Worm (Caenorhabditis elegans) whole organism, mixed stage, embryonic: ENCODE results near the gene vha-19.
"Not testable (repeated sequence)": the region's sequence is repeated elsewhere in the genome, so short reads cannot be mapped to it uniquely, and the experiment has no call there.

Experiments used
- bed-3 ChIP-seq: fragments of 200-800 bp; sonication (Bioruptor generic); optimal IDR thresholded peaks from 3 replicates; lab custom pipeline; 2018; ENCODE audit warnings: mild to moderate bottlenecking, missing genetic modification characterization, moderate library complexity, missing compliant biosample characterization
- blmp-1 ChIP-seq: fragments of 150-350 bp; optimal IDR thresholded peaks from 2 replicates; lab custom pipeline; 2014; ENCODE audit warnings: missing biosample characterization, missing genetic modification characterization
- ceh-43 ChIP-seq: fragments of 200-800 bp; sonication (Bioruptor generic); optimal IDR thresholded peaks from 2 replicates; lab custom pipeline; 2018; ENCODE audit warnings: mild to moderate bottlenecking, missing genetic modification characterization, moderate library complexity, missing compliant biosample characterization
- ceh-83 ChIP-seq: fragments of 200-800 bp; sonication (Bioruptor generic); optimal IDR thresholded peaks from 2 replicates; lab custom pipeline; 2018; ENCODE audit warnings: mild to moderate bottlenecking, missing genetic modification characterization, missing compliant biosample characterization
- ces-1 ChIP-seq: fragments of 150-350 bp; optimal IDR thresholded peaks from 2 replicates; lab custom pipeline; 2014; ENCODE audit warnings: missing biosample characterization, missing genetic modification reagents, missing genetic modification characterization
- cnd-1 ChIP-seq: fragments of 200-800 bp; sonication (Bioruptor generic); optimal IDR thresholded peaks from 2 replicates; lab custom pipeline; 2018; ENCODE audit warnings: mild to moderate bottlenecking, missing genetic modification characterization, missing compliant biosample characterization
- drap-1 ChIP-seq: fragments of 200-800 bp; sonication (Bioruptor generic); optimal IDR thresholded peaks from 3 replicates; lab custom pipeline; 2018; ENCODE audit warnings: mild to moderate bottlenecking, missing genetic modification characterization, missing compliant biosample characterization
- flh-1 ChIP-seq: fragments of 200-800 bp; sonication (Bioruptor generic); optimal IDR thresholded peaks from 2 replicates; lab custom pipeline; 2018; ENCODE audit warnings: mild to moderate bottlenecking, missing genetic modification characterization, moderate library complexity, missing compliant biosample characterization
- ham-2 ChIP-seq: fragments of 200-800 bp; sonication (Bioruptor generic); optimal IDR thresholded peaks from 2 replicates; lab custom pipeline; 2018; ENCODE audit warnings: mild to moderate bottlenecking, missing genetic modification characterization, missing compliant biosample characterization
- hlh-1 ChIP-seq: fragments of 150-350 bp; optimal IDR thresholded peaks from 2 replicates; lab custom pipeline; 2014; ENCODE audit warnings: missing biosample characterization, missing genetic modification reagents, missing genetic modification characterization
- lin-13 ChIP-seq: fragments of 150-350 bp; optimal IDR thresholded peaks from 2 replicates; lab custom pipeline; 2014; ENCODE audit warnings: missing biosample characterization, missing genetic modification characterization
- lsy-2 ChIP-seq: fragments of 150-350 bp; optimal IDR thresholded peaks from 2 replicates; lab custom pipeline; 2014; ENCODE audit warnings: missing biosample characterization, missing genetic modification characterization
- mep-1 ChIP-seq: fragments of 150-350 bp; optimal IDR thresholded peaks from 2 replicates; lab custom pipeline; 2017; ENCODE audit warnings: missing biosample characterization, missing genetic modification reagents, missing genetic modification characterization, inconsistent platforms
- mls-2 ChIP-seq: sonication (generic microtip); optimal IDR thresholded peaks from 2 replicates; lab custom pipeline; 2016; ENCODE audit warnings: mild to moderate bottlenecking, missing genetic modification characterization, moderate library complexity, missing compliant biosample characterization
- nhr-12 ChIP-seq: fragments of 150-350 bp; optimal IDR thresholded peaks from 2 replicates; lab custom pipeline; 2014; ENCODE audit warnings: missing biosample characterization, missing genetic modification characterization
- nhr-2 ChIP-seq: fragments of 150-350 bp; optimal IDR thresholded peaks from 2 replicates; lab custom pipeline; 2014; ENCODE audit warnings: missing biosample characterization, missing genetic modification characterization
- nhr-237 ChIP-seq: fragments of 150-350 bp; optimal IDR thresholded peaks from 2 replicates; lab custom pipeline; 2014; ENCODE audit warnings: missing biosample characterization, missing genetic modification characterization
- pha-4 ChIP-seq: fragments of 150-350 bp; optimal IDR thresholded peaks from 2 replicates; lab custom pipeline; 2018; ENCODE audit warnings: missing biosample characterization, missing genetic modification reagents, missing genetic modification characterization
- sem-2 ChIP-seq: fragments of 200-800 bp; sonication (Bioruptor generic); optimal IDR thresholded peaks from 2 replicates; lab custom pipeline; 2018; ENCODE audit warnings: mild to moderate bottlenecking, missing genetic modification characterization, missing compliant biosample characterization
- sptf-1 ChIP-seq: sonication (generic microtip); optimal IDR thresholded peaks from 2 replicates; lab custom pipeline; 2017; ENCODE audit warnings: mild to moderate bottlenecking, missing genetic modification characterization, moderate library complexity, missing compliant biosample characterization
- tbx-8 ChIP-seq: fragments of 200-800 bp; sonication (Bioruptor generic); optimal IDR thresholded peaks from 2 replicates; lab custom pipeline; 2018; ENCODE audit warnings: mild to moderate bottlenecking, missing genetic modification characterization, moderate library complexity, missing compliant biosample characterization
- unc-120 ChIP-seq: sonication (generic microtip); optimal IDR thresholded peaks from 2 replicates; lab custom pipeline; 2017; ENCODE audit warnings: missing genetic modification characterization, missing compliant biosample characterization; ENCODE audit not compliant: poor library complexity, severe bottlenecking
- unc-39 ChIP-seq: fragments of 150-350 bp; optimal IDR thresholded peaks from 2 replicates; lab custom pipeline; 2014; ENCODE audit warnings: missing biosample characterization, missing genetic modification characterization
- unc-62 ChIP-seq: fragments of 150-350 bp; optimal IDR thresholded peaks from 2 replicates; lab custom pipeline; 2014; ENCODE audit warnings: missing biosample characterization, missing genetic modification reagents, missing genetic modification characterization
- ztf-11 ChIP-seq: fragments of 150-350 bp; optimal IDR thresholded peaks from 2 replicates; lab custom pipeline; 2014; ENCODE audit warnings: missing biosample characterization, missing genetic modification characterization

Gene vha-19

ce11 chrIV:3384593-3384992 lies 15.6 kb downstream of the vha-19 start:
- TF ChIP-seq pha-4 (peak; percentile 52), drap-1 (GFP tag; lab: Kevin White, UChicago) (peak; percentile 2), sem-2 (GFP tag; lab: Kevin White, UChicago) (no peak), ces-1 (GFP tag; lab: Kevin White, UChicago) (peak; percentile 78), blmp-1 (tag; lab: Kevin White, UChicago) (peak; percentile 95), unc-39 (tag; lab: Kevin White, UChicago) (no peak), flh-1 (GFP tag; lab: Kevin White, UChicago) (no peak), nhr-237 (tag; lab: Kevin White, UChicago) (peak; percentile 29), ham-2 (GFP tag; lab: Kevin White, UChicago) (peak; percentile 68), mep-1 (tag; lab: Kevin White, UChicago) (peak; percentile 51), hlh-1 (tag; lab: Kevin White, UChicago) (peak; percentile 70), lsy-2 (tag; lab: Kevin White, UChicago) (peak; percentile 82)

ce11 chrIV:3385337-3386215 lies 16.6 kb downstream of the vha-19 start, which contains the start of gene mai-2:
TSS of gene mai-2 (plus strand) at chrIV:3385910.
- TF ChIP-seq nhr-237 (tag; lab: Kevin White, UChicago): peak; percentile 15
- TF ChIP-seq ham-2 (GFP tag; lab: Kevin White, UChicago): no peak
- peak; percentile 57 for TF ChIP-seq lsy-2 (tag; lab: Kevin White, UChicago)
- TF ChIP-seq mep-1 (tag; lab: Kevin White, UChicago): peak; percentile 51
- TF ChIP-seq nhr-2 (tag; lab: Kevin White, UChicago): peak; percentile 1
- peak; percentile 14 for TF ChIP-seq lin-13 (tag; lab: Kevin White, UChicago)
- TF ChIP-seq sptf-1: peak; percentile 28
- no peak for TF ChIP-seq hlh-1 (tag; lab: Kevin White, UChicago)
- TF ChIP-seq ces-1 (GFP tag; lab: Kevin White, UChicago): peak; percentile 34
- TF ChIP-seq pha-4: peak; percentile 59
- peak; percentile 73 for TF ChIP-seq unc-120 (tag; lab: Kevin White, UChicago)

- TF ChIP-seq unc-62 (GFP tag; lab: Kevin White, UChicago) (no peak), sptf-1 (no peak), lsy-2 (tag; lab: Kevin White, UChicago) (no peak), pha-4 (no peak), nhr-2 (tag; lab: Kevin White, UChicago) (no peak), lin-13 (tag; lab: Kevin White, UChicago) (no peak), ztf-11 (tag; lab: Kevin White, UChicago) (no peak), nhr-12 (tag; lab: Kevin White, UChicago) (no peak), tbx-8 (GFP tag; lab: Kevin White, UChicago) (no peak), mls-2 (tag; lab: Kevin White, UChicago) (no peak), blmp-1 (tag; lab: Kevin White, UChicago) (no peak), ceh-43 (GFP tag; lab: Kevin White, UChicago) (no peak), bed-3 (GFP tag; lab: Kevin White, UChicago) (no peak), cnd-1 (tag; lab: Kevin White, UChicago) (no peak), ceh-83 (no peak), drap-1 (GFP tag; lab: Kevin White, UChicago) (no peak)
- TF ChIP-seq, all 35 proteins: peak for 0
Observed at ce11 chrIV:3386504-3387290, 17.7 kb downstream of the vha-19 start.

ce11 chrIV:3389999-3390398 lies 21.0 kb downstream of the vha-19 start, which contains the start of gene B0546.5:
TSS of gene B0546.5 (minus strand) at chrIV:3390099.
- TF ChIP-seq cnd-1, ztf-11, lin-13 (tag; lab: Kevin White, UChicago): not testable (repeated sequence)
- TF ChIP-seq, all 35 proteins: peak for 0; not testable (repeated sequence) for 35

ce11 chrIV:3394066-3394465 lies 25.1 kb downstream of the vha-19 start, which contains the start of gene C04C3.4:
TSS of gene C04C3.4 (plus strand) at chrIV:3394366.
- TF ChIP-seq sptf-1; pha-4; ces-1 (GFP tag; lab: Kevin White, UChicago): not testable (repeated sequence)
